Fruit fly (Drosophila melanogaster): ENCODE data around the gene NimA.

- TF ChIP-seq Hr78 (GFP tag; optimal IDR thresholded peaks at IDR 0.05) = no peak
- no peak for TF ChIP-seq rgr (GFP tag; optimal IDR thresholded peaks at IDR 0.05)
Observed at dm6 chr2L:13909033-13909432, 48.3 kb upstream of the NimA start, which contains the start of gene Ance-2.

All from whole organism, wandering third instar larva.